Fruit fly (Drosophila melanogaster) whole organism, adult: ENCODE measurements around the gene CG13082.

Experiments
- CG11617 ChIP-seq: fragments of 200-800 bp; sonication (Bioruptor generic); optimal IDR thresholded peaks from 2 replicates; lab custom pipeline; 2017; ENCODE audit warnings: mild to moderate bottlenecking, missing biosample characterization, missing genetic modification reagents, missing genetic modification characterization
- CG12768 ChIP-seq: fragments of 200-800 bp; sonication (Bioruptor generic); optimal IDR thresholded peaks from 2 replicates; lab custom pipeline; 2017; ENCODE audit warnings: missing biosample characterization, missing genetic modification characterization, mild to moderate bottlenecking, moderate library complexity, missing genetic modification reagents
- CG14711 ChIP-seq: fragments of 200-800 bp; sonication (Bioruptor generic); optimal IDR thresholded peaks from 2 replicates; lab custom pipeline; 2018; ENCODE audit warnings: missing biosample characterization, mild to moderate bottlenecking, missing genetic modification characterization, moderate library complexity
- CG1620 ChIP-seq: fragments of 200-800 bp; sonication (Bioruptor generic); optimal IDR thresholded peaks from 2 replicates; lab custom pipeline; 2016; ENCODE audit warnings: missing biosample characterization, missing genetic modification characterization
- CG33017 ChIP-seq: fragments of 200-800 bp; sonication (Bioruptor generic); optimal IDR thresholded peaks from 2 replicates; lab custom pipeline; 2018; ENCODE audit warnings: missing biosample characterization, mild to moderate bottlenecking, missing genetic modification characterization, moderate library complexity
- CG5204 ChIP-seq: fragments of 200-800 bp; sonication (Bioruptor generic); optimal IDR thresholded peaks from 2 replicates; lab custom pipeline; 2016; ENCODE audit warnings: missing biosample characterization, missing genetic modification characterization
- CG7045 ChIP-seq: fragments of 200-800 bp; sonication (Bioruptor generic); optimal IDR thresholded peaks from 2 replicates; lab custom pipeline; 2017; ENCODE audit warnings: missing biosample characterization, mild to moderate bottlenecking, missing genetic modification characterization
- CG7101 ChIP-seq: fragments of 200-800 bp; sonication (Bioruptor generic); optimal IDR thresholded peaks from 2 replicates; lab custom pipeline; 2018; ENCODE audit warnings: missing biosample characterization, mild to moderate bottlenecking, missing genetic modification characterization, moderate library complexity
- Clk ChIP-seq: fragments of 200-800 bp; sonication (Bioruptor generic); optimal IDR thresholded peaks from 2 replicates; lab custom pipeline; 2017; ENCODE audit warnings: missing biosample characterization, missing genetic modification characterization
- Crg-1 ChIP-seq: fragments of 200-800 bp; sonication (Bioruptor generic); optimal IDR thresholded peaks from 2 replicates; lab custom pipeline; 2016; ENCODE audit warnings: missing biosample characterization, missing genetic modification characterization
- Hr96 ChIP-seq: fragments of 200-800 bp; sonication (Bioruptor generic); optimal IDR thresholded peaks from 2 replicates; lab custom pipeline; 2016; ENCODE audit warnings: missing biosample characterization, missing genetic modification characterization
- Mnt ChIP-seq: fragments of 200-800 bp; sonication (Bioruptor generic); optimal IDR thresholded peaks from 2 replicates; lab custom pipeline; 2016; ENCODE audit warnings: missing biosample characterization, mild to moderate bottlenecking, missing genetic modification characterization
- bab1 ChIP-seq: fragments of 200-800 bp; sonication (Bioruptor generic); optimal IDR thresholded peaks from 3 replicates; lab custom pipeline; 2019; ENCODE audit warnings: missing biosample characterization, mild to moderate bottlenecking, missing genetic modification characterization, moderate library complexity
- cic ChIP-seq: fragments of 200-800 bp; sonication (Bioruptor generic); optimal IDR thresholded peaks from 2 replicates; lab custom pipeline; 2017; ENCODE audit warnings: missing biosample characterization, mild to moderate bottlenecking, missing genetic modification characterization, moderate library complexity
- cnc ChIP-seq, 2 experiments: fragments of >200 bp; optimal IDR thresholded peaks; 2 replicates each; lab custom pipeline; 2017
- kay ChIP-seq: fragments of 200-800 bp; sonication (Bioruptor generic); peaks from one replicate; lab custom pipeline; 2016; ENCODE audit warnings: missing biosample characterization, missing genetic modification characterization, borderline replicate concordance
- ovo ChIP-seq: fragments of 200-800 bp; sonication (Bioruptor generic); optimal IDR thresholded peaks from 2 replicates; lab custom pipeline; 2016; ENCODE audit warnings: missing biosample characterization, missing genetic modification characterization
- pad ChIP-seq: fragments of 200-800 bp; sonication (Bioruptor generic); optimal IDR thresholded peaks from 3 replicates; lab custom pipeline; 2017; ENCODE audit warnings: missing biosample characterization, missing genetic modification characterization, mild to moderate bottlenecking, moderate library complexity, missing genetic modification reagents
- tj ChIP-seq: fragments of 200-800 bp; sonication (Bioruptor generic); optimal IDR thresholded peaks from 3 replicates; lab custom pipeline; 2017; ENCODE audit warnings: missing biosample characterization, mild to moderate bottlenecking, missing genetic modification characterization, moderate library complexity
- toe ChIP-seq: fragments of 200-800 bp; sonication (Bioruptor generic); optimal IDR thresholded peaks from 2 replicates; lab custom pipeline; 2016; ENCODE audit warnings: missing biosample characterization, missing genetic modification characterization

The CG13082 gene

dm6 chr2L:19546869-19547710, 8.9 kb downstream of the CG13082 start, which contains the start of gene CG10337:
CG10337 (minus strand) TSS chr2L:19546959.
- TF ChIP-seq toe (GFP tag; lab: Kevin White, UChicago): no peak
- TF ChIP-seq bab1 (GFP tag; lab: Kevin White, UChicago): peak; percentile 60
- TF ChIP-seq Hr96 (GFP tag; lab: Kevin White, UChicago): peak; percentile 21
- TF ChIP-seq ovo (GFP tag; lab: Kevin White, UChicago): no peak
- TF ChIP-seq CG11617: peak; percentile 85
- peak; percentile 70 for TF ChIP-seq kay (GFP tag; lab: Kevin White, UChicago)
- no peak for TF ChIP-seq Clk (GFP tag; lab: Kevin White, UChicago)
- TF ChIP-seq tj (GFP tag; lab: Kevin White, UChicago): peak; percentile 72
- peak; percentile 73 for TF ChIP-seq CG33017 (tag; lab: Kevin White, UChicago)
- peak; percentile 62 for TF ChIP-seq Mnt (GFP tag; lab: Kevin White, UChicago)
- peak; percentile 56 for TF ChIP-seq CG5204 (GFP tag; lab: Kevin White, UChicago)
- TF ChIP-seq Crg-1 (GFP tag; lab: Kevin White, UChicago): no peak
- TF ChIP-seq CG14711 (tag; lab: Kevin White, UChicago): peak; percentile 67
- TF ChIP-seq CG7101 (tag; lab: Kevin White, UChicago): peak; percentile 80
- peak; percentile 71 for TF ChIP-seq CG7045 (GFP tag; lab: Kevin White, UChicago)
- peak; percentile 74 for TF ChIP-seq cic
- no peak for TF ChIP-seq CG1620 (GFP tag; lab: Kevin White, UChicago)
- TF ChIP-seq CG12768 (GFP tag; lab: Kevin White, UChicago): peak; percentile 77
- peak; percentile 44 to 86 for TF ChIP-seq cnc (optimal IDR thresholded peaks at IDR 0.05; lab: Kevin White, UChicago)
- peak; percentile 34 for TF ChIP-seq pad

dm6 chr2L:19548158-19548557, 9.9 kb downstream of the CG13082 start, which contains the start of gene Tep4:
Tep4 (plus strand) TSS chr2L:19548507.
- TF ChIP-seq cic: peak; percentile 48
- no peak for TF ChIP-seq Crg-1 (GFP tag; lab: Kevin White, UChicago)
- TF ChIP-seq toe (GFP tag; lab: Kevin White, UChicago): no peak
- no peak for TF ChIP-seq cnc (optimal IDR thresholded peaks at IDR 0.05; lab: Kevin White, UChicago)
- no peak for TF ChIP-seq CG14711 (tag; lab: Kevin White, UChicago)
- no peak for TF ChIP-seq bab1 (GFP tag; lab: Kevin White, UChicago)
- no peak for TF ChIP-seq CG7101 (tag; lab: Kevin White, UChicago)
- peak; percentile 98 for TF ChIP-seq kay (GFP tag; lab: Kevin White, UChicago)
- TF ChIP-seq Mnt (GFP tag; lab: Kevin White, UChicago): no peak
- no peak for TF ChIP-seq Clk (GFP tag; lab: Kevin White, UChicago)
- peak; percentile 15 for TF ChIP-seq ovo (GFP tag; lab: Kevin White, UChicago)

DNA sequence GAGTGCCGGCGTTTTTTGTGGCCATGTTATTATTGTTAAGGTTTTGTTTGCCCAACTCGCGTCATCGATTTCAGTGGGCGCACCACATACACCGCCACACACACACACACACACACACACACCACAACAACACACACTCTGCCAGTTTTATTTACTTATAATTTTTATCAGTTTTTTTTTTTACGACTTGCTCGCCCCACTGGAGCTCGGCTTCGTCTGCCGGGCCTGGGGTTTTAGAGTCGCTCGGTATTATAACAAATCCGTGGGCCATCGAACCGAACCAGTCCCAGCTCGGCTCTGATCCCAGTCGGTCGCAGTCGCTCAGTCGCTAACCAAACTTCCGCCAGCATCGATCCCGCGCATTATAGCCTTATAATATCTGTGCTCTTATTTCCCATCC, 11.2 kb downstream of the CG13082 start:
- TF ChIP-seq Clk (GFP tag; lab: Kevin White, UChicago): no peak
- peak; percentile 5 for TF ChIP-seq Hr96 (GFP tag; lab: Kevin White, UChicago)
- no peak for TF ChIP-seq CG5204 (GFP tag; lab: Kevin White, UChicago)
- TF ChIP-seq tj (GFP tag; lab: Kevin White, UChicago): peak; percentile 12
- TF ChIP-seq Crg-1 (GFP tag; lab: Kevin White, UChicago): no peak
- TF ChIP-seq CG12768 (GFP tag; lab: Kevin White, UChicago): peak; percentile 6
- TF ChIP-seq cic: peak; percentile 52
- TF ChIP-seq bab1 (GFP tag; lab: Kevin White, UChicago): peak; percentile 23

dm6 chr2L:19563029-19563980, 25.1 kb downstream of the CG13082 start, which contains the start of gene CG13078:
CG13078 (plus strand) TSS chr2L:19563930.
- TF ChIP-seq tj (GFP tag; lab: Kevin White, UChicago): peak; percentile 35
- no peak for TF ChIP-seq toe (GFP tag; lab: Kevin White, UChicago)

DNA sequence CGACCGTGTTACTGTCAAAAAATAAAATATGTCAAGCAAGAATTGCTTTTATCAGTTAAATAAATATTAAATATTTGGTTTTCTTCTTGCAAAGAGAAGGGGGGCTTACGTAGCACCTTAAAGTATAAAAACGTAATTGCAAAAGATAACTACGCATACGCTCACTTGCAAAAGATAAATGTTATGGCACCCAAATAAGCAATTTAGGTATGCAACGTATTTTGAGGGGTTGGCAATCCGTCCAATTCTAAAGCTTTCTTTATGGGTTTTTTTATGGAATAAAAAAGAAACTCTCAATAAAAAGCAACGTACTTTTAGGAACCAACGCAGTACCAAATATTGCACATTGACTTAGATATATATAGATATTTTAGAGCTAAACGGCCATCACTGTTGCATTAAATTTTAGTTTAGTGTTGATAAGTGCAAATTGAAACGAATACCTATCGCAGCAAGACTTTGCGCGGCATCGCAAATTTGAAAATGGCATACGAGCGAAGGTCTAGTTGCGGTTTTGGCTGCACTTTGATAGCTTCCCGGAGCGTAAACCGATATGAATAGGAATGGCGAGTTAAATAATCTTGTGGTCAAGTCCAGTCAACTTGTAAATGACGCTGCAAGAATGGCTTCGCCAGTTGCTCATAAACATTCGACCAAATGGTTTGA, 27.1 kb downstream of the CG13082 start, which contains the start of gene CG13077:
Gene CG13077 (plus strand): TSS at position 631 of the 666 bp plus-strand sequence.
- TF ChIP-seq bab1 (GFP tag; lab: Kevin White, UChicago) (peak; percentile 22), Clk (GFP tag; lab: Kevin White, UChicago) (no peak)
